Worm (Caenorhabditis elegans) whole organism, L1 larva: ENCODE results near the gene clec-22.

Experiments
- C34B4.2 ChIP-seq: sonication (generic microtip); optimal IDR thresholded peaks from 2 replicates; lab custom pipeline; 2017; ENCODE audit warnings: mild to moderate bottlenecking, missing genetic modification characterization, missing compliant biosample characterization
- ceh-63 ChIP-seq: fragments of 200-800 bp; sonication (Bioruptor generic); optimal IDR thresholded peaks from 2 replicates; lab custom pipeline; 2018; ENCODE audit warnings: mild to moderate bottlenecking, missing genetic modification characterization, missing compliant biosample characterization
- ceh-82 ChIP-seq, 3 experiments: fragments of 150-350 bp in 1 of 3; sonication (generic microtip) in 2 of 3; optimal IDR thresholded peaks; 2 replicates each; lab custom pipeline; 2014 to 2017; ENCODE audit warnings: missing biosample characterization in 3 of 3, missing genetic modification characterization in 3 of 3
- ceh-88 ChIP-seq: fragments of 200-800 bp; sonication (Bioruptor generic); IDR thresholded peaks from 2 replicates; pipeline ENCODE4 v1.3.6; 2022; ENCODE audit warnings: missing genetic modification characterization, missing compliant biosample characterization
- ceh-90 ChIP-seq: sonication (generic microtip); optimal IDR thresholded peaks from 2 replicates; lab custom pipeline; 2016; ENCODE audit warnings: missing genetic modification characterization, missing compliant biosample characterization
- dpl-1 ChIP-seq, 3 experiments: fragments of 150-350 bp in 2 of 3; sonication (generic microtip) in 1 of 3; optimal IDR thresholded peaks; 2 replicates each; lab custom pipeline; 2014 to 2017; ENCODE audit warnings: missing biosample characterization in 3 of 3, missing genetic modification characterization in 3 of 3, missing genetic modification reagents in 3 of 3
- efl-1 ChIP-seq, 4 experiments: fragments of 150-350 bp; optimal IDR thresholded peaks in 3 of 4; peaks in 1 of 4; 1 replicate in 1 of 4; 2 replicates in 3 of 4; lab custom pipeline; 2014; ENCODE audit warnings: missing biosample characterization in 2 of 4, missing genetic modification characterization in 2 of 4, missing genetic modification reagents in 2 of 4
- egl-27 ChIP-seq, 2 experiments: fragments of 150-350 bp in 1 of 2; sonication (generic microtip); optimal IDR thresholded peaks; 3 replicates each; lab custom pipeline; 2017 to 2018; ENCODE audit warnings: missing biosample characterization in 2 of 2, missing genetic modification characterization in 2 of 2, missing genetic modification reagents in 2 of 2
- elt-2 ChIP-seq: sonication (generic microtip); optimal IDR thresholded peaks from 2 replicates; lab custom pipeline; 2016; ENCODE audit warnings: missing genetic modification characterization, mild to moderate bottlenecking, inconsistent platforms, missing compliant biosample characterization, missing genetic modification reagents
- elt-3 ChIP-seq, 6 experiments: fragments of 150-350 bp in 1 of 6; sonication (generic microtip); optimal IDR thresholded peaks; 2 replicates each; lab custom pipeline; 2017 to 2018; ENCODE audit warnings: missing biosample characterization in 6 of 6, missing genetic modification characterization in 6 of 6, inconsistent platforms in 1 of 6
- fkh-4 ChIP-seq: sonication (generic microtip); optimal IDR thresholded peaks from 2 replicates; lab custom pipeline; 2016; ENCODE audit warnings: missing compliant biosample characterization, missing genetic modification characterization, borderline replicate concordance
- grh-1 ChIP-seq: fragments of 200-800 bp; sonication (Bioruptor generic); IDR thresholded peaks from 2 replicates; pipeline ENCODE4 v1.3.6; 2022; ENCODE audit warnings: missing genetic modification reagents, missing genetic modification characterization, missing compliant biosample characterization
- hpl-2 ChIP-seq: fragments of 150-350 bp; optimal IDR thresholded peaks from 2 replicates; lab custom pipeline; 2014; ENCODE audit warnings: missing biosample characterization, missing genetic modification reagents, missing genetic modification characterization
- jun-1 ChIP-seq: fragments of 150-350 bp; optimal IDR thresholded peaks from 2 replicates; lab custom pipeline; 2014; ENCODE audit warnings: missing biosample characterization, missing genetic modification reagents, missing genetic modification characterization
- lin-13 ChIP-seq: fragments of 150-350 bp; optimal IDR thresholded peaks from 2 replicates; lab custom pipeline; 2014; ENCODE audit warnings: missing biosample characterization, missing genetic modification reagents, missing genetic modification characterization
- lin-14 ChIP-seq: fragments of 200-800 bp; sonication (Bioruptor generic); optimal IDR thresholded peaks from 2 replicates; lab custom pipeline; 2018; ENCODE audit warnings: mild to moderate bottlenecking, missing genetic modification characterization, moderate library complexity, missing compliant biosample characterization
- lin-35 ChIP-seq, 2 experiments: fragments of 150-350 bp; optimal IDR thresholded peaks; 2 replicates each; lab custom pipeline; 2014; ENCODE audit warnings: missing biosample characterization in 2 of 2, missing genetic modification characterization in 2 of 2, missing genetic modification reagents in 2 of 2
- lir-3 ChIP-seq: sonication (generic microtip); optimal IDR thresholded peaks from 2 replicates; lab custom pipeline; 2016; ENCODE audit warnings: mild to moderate bottlenecking, missing genetic modification characterization, moderate library complexity, missing compliant biosample characterization; ENCODE audit not compliant: poor library complexity
- mdl-1 ChIP-seq, 2 experiments: fragments of 150-350 bp; optimal IDR thresholded peaks; 2 replicates each; lab custom pipeline; 2014 to 2017; ENCODE audit warnings: missing biosample characterization in 2 of 2, missing genetic modification characterization in 2 of 2, inconsistent platforms in 1 of 2
- mep-1 ChIP-seq: fragments of 150-350 bp; optimal IDR thresholded peaks from 2 replicates; lab custom pipeline; 2014; ENCODE audit warnings: missing biosample characterization, missing genetic modification characterization
- nhr-20 ChIP-seq: sonication (generic microtip); optimal IDR thresholded peaks from 2 replicates; lab custom pipeline; 2016; ENCODE audit warnings: mild to moderate bottlenecking, missing genetic modification characterization, missing compliant biosample characterization
- nhr-71 ChIP-seq: sonication (generic microtip); optimal IDR thresholded peaks from 2 replicates; lab custom pipeline; 2016; ENCODE audit warnings: mild to moderate bottlenecking, missing genetic modification characterization, moderate library complexity, missing compliant biosample characterization
- nhr-77 ChIP-seq: fragments of 150-350 bp; optimal IDR thresholded peaks from 2 replicates; lab custom pipeline; 2014; ENCODE audit warnings: missing biosample characterization, missing genetic modification characterization
- nhr-84 ChIP-seq: sonication (generic microtip); optimal IDR thresholded peaks from 2 replicates; lab custom pipeline; 2017; ENCODE audit warnings: missing biosample characterization, missing genetic modification characterization
- nhr-85 ChIP-seq: sonication (generic microtip); peaks from one replicate; lab custom pipeline; 2016; ENCODE audit warnings: missing genetic modification characterization, inconsistent platforms, missing compliant biosample characterization
- nhr-90 ChIP-seq: sonication (generic microtip); optimal IDR thresholded peaks from 2 replicates; lab custom pipeline; 2016; ENCODE audit warnings: mild to moderate bottlenecking, missing genetic modification characterization, missing compliant biosample characterization; ENCODE audit not compliant: poor library complexity
- pag-3 ChIP-seq: sonication (generic microtip); optimal IDR thresholded peaks from 2 replicates; lab custom pipeline; 2017; ENCODE audit warnings: missing genetic modification characterization, mild to moderate bottlenecking, missing compliant biosample characterization, antibody characterized with exemption, borderline replicate concordance; ENCODE audit not compliant: insufficient read depth
- pax-3 ChIP-seq: fragments of 200-800 bp; sonication (Bioruptor generic); optimal IDR thresholded peaks from 2 replicates; lab custom pipeline; 2018; ENCODE audit warnings: mild to moderate bottlenecking, missing genetic modification characterization, moderate library complexity, missing compliant biosample characterization
- sptf-1 ChIP-seq: fragments of 150-350 bp; optimal IDR thresholded peaks from 2 replicates; lab custom pipeline; 2014; ENCODE audit warnings: missing biosample characterization, missing genetic modification characterization
- tbx-2 ChIP-seq: sonication (generic microtip); optimal IDR thresholded peaks from 2 replicates; lab custom pipeline; 2016; ENCODE audit warnings: missing genetic modification characterization, missing compliant biosample characterization
- tlp-1 ChIP-seq: fragments of 150-350 bp; optimal IDR thresholded peaks from 2 replicates; lab custom pipeline; 2014; ENCODE audit warnings: missing biosample characterization, missing genetic modification characterization
- vab-15 ChIP-seq: sonication (generic microtip); optimal IDR thresholded peaks from 2 replicates; lab custom pipeline; 2017; ENCODE audit warnings: missing genotype, mild to moderate bottlenecking, missing genetic modification characterization, missing compliant biosample characterization
- xbp-1 ChIP-seq: sonication (generic microtip); optimal IDR thresholded peaks from 2 replicates; lab custom pipeline; 2016; ENCODE audit warnings: missing genetic modification characterization, missing compliant biosample characterization
- zag-1 ChIP-seq: fragments of 150-350 bp; optimal IDR thresholded peaks from 2 replicates; lab custom pipeline; 2014; ENCODE audit warnings: missing biosample characterization, missing genetic modification characterization
- ztf-4 ChIP-seq: fragments of 150-350 bp; optimal IDR thresholded peaks from 2 replicates; lab custom pipeline; 2014; ENCODE audit warnings: missing biosample characterization, missing genetic modification characterization

clec-22 gene

DNA sequence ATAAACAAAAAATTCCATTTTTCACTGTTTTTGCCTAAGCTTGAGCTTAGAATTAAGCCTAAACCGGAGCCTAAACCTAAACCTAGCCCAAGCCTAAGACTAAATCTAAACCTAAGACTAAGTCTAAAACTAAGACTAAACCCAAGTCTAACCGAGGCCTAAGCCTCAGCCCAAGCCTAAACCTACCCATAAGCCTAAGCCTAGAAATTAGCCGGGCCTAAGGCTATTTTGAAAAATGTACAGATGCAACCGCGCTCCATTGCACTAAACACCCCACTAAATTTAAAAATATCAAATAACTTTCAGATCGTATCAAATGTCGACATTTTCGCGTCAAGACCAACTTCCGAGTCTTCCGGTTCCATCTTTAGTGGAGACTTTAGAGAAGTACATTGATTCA lies 43.0 kb upstream of the clec-22 start, which contains the start of gene T20B3.1:
T20B3.1 (plus strand) TSS at position 301 of the 400 bp plus-strand sequence.
- no peak for TF ChIP-seq ceh-88 (GFP tag; lab: Robert Waterston, UW)
- TF ChIP-seq pag-3 (tag; lab: Kevin White, UChicago): no peak
- TF ChIP-seq nhr-84 (tag; lab: Kevin White, UChicago): no peak
- no peak for TF ChIP-seq efl-1 (optimal IDR thresholded peaks at IDR 0.05; lab: Kevin White, UChicago)
- TF ChIP-seq efl-1 (GFP tag; optimal IDR thresholded peaks at IDR 0.05 in 1 of 2; lab: Kevin White, UChicago): peak in 1 of 2 experiments; percentile 73
- TF ChIP-seq sptf-1 (tag; lab: Kevin White, UChicago): no peak
- TF ChIP-seq vab-15: no peak
- TF ChIP-seq egl-27 (tag; optimal IDR thresholded peaks at IDR 0.05; lab: Kevin White, UChicago): no peak
- no peak for TF ChIP-seq ceh-82 (tag; optimal IDR thresholded peaks at IDR 0.05; lab: Kevin White, UChicago)

DNA sequence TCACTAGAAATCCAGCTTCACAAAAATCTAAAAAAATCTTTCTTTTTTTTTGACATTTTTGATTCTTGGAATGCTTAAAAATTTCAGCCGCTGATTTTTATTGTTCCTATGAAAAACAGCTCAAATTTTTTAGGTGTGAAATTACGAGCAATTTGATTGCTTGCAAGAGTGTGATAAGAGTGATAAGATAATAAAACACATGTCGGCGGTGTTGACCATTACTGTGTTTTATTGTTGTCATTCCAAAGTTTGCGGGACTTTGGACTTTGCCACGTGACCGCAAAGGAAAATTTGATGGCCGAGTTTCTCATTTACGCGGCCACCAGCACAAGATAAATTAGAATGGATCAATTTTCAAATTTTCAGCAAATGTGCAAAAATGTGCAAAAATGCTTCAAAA lies 41.5 kb upstream of the clec-22 start:
- TF ChIP-seq dpl-1 (GFP tag; optimal IDR thresholded peaks at IDR 0.05; lab: Kevin White, UChicago) (peak in 1 of 3 experiments; percentile 18), ceh-63 (GFP tag; lab: Kevin White, UChicago) (no peak), nhr-90 (tag; lab: Kevin White, UChicago) (peak; percentile 16), nhr-20 (peak; percentile 32), lir-3 (tag; lab: Kevin White, UChicago) (no peak), ztf-4 (tag; lab: Kevin White, UChicago) (no peak), nhr-71 (tag; lab: Kevin White, UChicago) (peak; percentile 27), xbp-1 (tag; lab: Kevin White, UChicago) (no peak), elt-2 (tag; lab: Kevin White, UChicago) (peak; percentile 94), lin-35 (GFP tag; optimal IDR thresholded peaks at IDR 0.05; lab: Kevin White, UChicago) (peak in 1 of 2 experiments; percentile 48), lin-14 (GFP tag; lab: Kevin White, UChicago) (peak; percentile 21), jun-1 (tag; lab: Kevin White, UChicago) (no peak), fkh-4 (tag; lab: Kevin White, UChicago) (no peak), tlp-1 (tag; lab: Kevin White, UChicago) (peak; percentile 84), lin-13 (GFP tag; lab: Kevin White, UChicago) (no peak), mdl-1 (tag; optimal IDR thresholded peaks at IDR 0.05; lab: Kevin White, UChicago) (peak in 1 of 2 experiments; percentile 46), egl-27 (tag; optimal IDR thresholded peaks at IDR 0.05; lab: Kevin White, UChicago) (no peak), elt-3 (tag; optimal IDR thresholded peaks at IDR 0.05; lab: Kevin White, UChicago) (peak in 2 of 6 experiments; percentile 40 to 72), pag-3 (tag; lab: Kevin White, UChicago) (no peak), efl-1 (optimal IDR thresholded peaks at IDR 0.05; lab: Kevin White, UChicago) (no peak), efl-1 (GFP tag; optimal IDR thresholded peaks at IDR 0.05 in 1 of 2; lab: Kevin White, UChicago) (peak in 1 of 2 experiments; percentile 12)

DNA sequence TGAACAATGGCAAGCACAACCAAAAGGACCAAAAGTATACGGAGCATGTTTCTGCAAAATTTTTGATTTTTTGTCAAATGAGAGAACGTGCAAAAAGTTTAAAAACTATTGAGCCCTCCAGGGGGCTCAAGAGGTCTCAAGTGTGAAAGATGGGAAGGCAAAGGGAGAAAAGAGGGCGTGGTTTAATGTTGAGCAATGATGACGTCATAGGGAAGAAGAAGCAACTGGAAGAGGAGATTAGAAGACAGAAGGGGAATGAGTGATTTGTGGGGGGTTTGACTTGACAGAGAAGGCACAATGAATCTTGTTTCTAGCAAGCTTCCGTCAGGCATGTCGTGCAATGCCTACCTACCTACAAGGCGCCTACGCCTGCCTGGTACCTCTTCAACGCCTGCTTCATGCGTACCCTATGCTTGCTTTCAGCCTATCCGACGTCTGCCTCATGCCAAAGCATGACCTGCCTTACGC lies 36.9 kb upstream of the clec-22 start, which contains the start of gene T20B3.14:
T20B3.14 (minus strand) TSS at position 51 of the 468 bp plus-strand sequence.
- no peak for TF ChIP-seq nhr-20
- TF ChIP-seq lin-14 (GFP tag; lab: Kevin White, UChicago): peak; percentile 22
- no peak for TF ChIP-seq xbp-1 (tag; lab: Kevin White, UChicago)
- TF ChIP-seq jun-1 (tag; lab: Kevin White, UChicago): no peak
- TF ChIP-seq nhr-85 (tag; lab: Kevin White, UChicago): no peak
- no peak for TF ChIP-seq ztf-4 (tag; lab: Kevin White, UChicago)
- no peak for TF ChIP-seq nhr-77 (tag; lab: Kevin White, UChicago)

DNA sequence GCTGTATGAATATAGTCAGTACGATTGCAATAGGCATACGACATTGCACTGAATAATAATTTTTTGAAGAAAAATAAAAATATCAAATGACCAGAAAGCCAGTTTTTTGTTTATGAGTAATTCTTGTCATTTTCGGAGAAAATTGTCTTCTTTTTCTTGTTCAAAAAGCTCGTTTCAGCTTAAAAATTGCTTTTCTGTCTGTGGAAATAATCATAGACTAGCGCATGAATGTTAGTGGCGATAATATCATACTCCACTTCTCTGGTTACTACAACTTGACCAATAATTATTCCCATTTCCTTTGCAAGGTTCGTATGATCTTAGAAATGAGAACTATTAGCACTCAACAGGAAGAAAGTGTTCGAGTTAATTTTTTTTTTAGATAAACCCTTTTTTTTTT lies 30.7 kb upstream of the clec-22 start, which contains the start of gene srh-216:
srh-216 (minus strand) TSS at position 101 of the 400 bp plus-strand sequence.
- no peak for TF ChIP-seq grh-1 (GFP tag; lab: Robert Waterston, UW)
- no peak for TF ChIP-seq zag-1 (tag; lab: Kevin White, UChicago)
- no peak for TF ChIP-seq mep-1
- no peak for TF ChIP-seq C34B4.2 (tag; lab: Kevin White, UChicago)
- no peak for TF ChIP-seq pax-3 (tag; lab: Kevin White, UChicago)
- TF ChIP-seq efl-1 (optimal IDR thresholded peaks at IDR 0.05; lab: Kevin White, UChicago): no peak
- no peak for TF ChIP-seq efl-1 (GFP tag; optimal IDR thresholded peaks at IDR 0.05 in 1 of 2; lab: Kevin White, UChicago)
- TF ChIP-seq tbx-2 (tag; lab: Kevin White, UChicago): no peak
- no peak for TF ChIP-seq lin-13 (GFP tag; lab: Kevin White, UChicago)
- TF ChIP-seq hpl-2 (GFP tag; lab: Kevin White, UChicago): no peak
- TF ChIP-seq ceh-90 (tag; lab: Kevin White, UChicago): no peak
